Fruit fly (Drosophila melanogaster) whole organism, embryonic: ENCODE results near the gene neb.

ENCODE experiments used
- Blimp-1 ChIP-seq: fragments of 200-800 bp; sonication (Bioruptor generic); optimal IDR thresholded peaks from 3 replicates; lab custom pipeline; 2018; ENCODE audit warnings: missing biosample characterization, missing genetic modification characterization, mild to moderate bottlenecking, moderate library complexity, missing genetic modification reagents
- CG10366 ChIP-seq: fragments of 200-800 bp; sonication (Bioruptor generic); IDR thresholded peaks from 2 replicates; pipeline ENCODE4 v1.3.6; 2022; ENCODE audit warnings: missing biosample characterization, missing genetic modification characterization
- CG10959 ChIP-seq: fragments of 200-800 bp; sonication (Bioruptor generic); IDR thresholded peaks from 2 replicates; pipeline ENCODE4 v1.3.6; 2022; ENCODE audit warnings: missing biosample characterization, missing genetic modification characterization
- CG12744 ChIP-seq: fragments of 200-800 bp; sonication (Bioruptor generic); optimal IDR thresholded peaks from 2 replicates; lab custom pipeline; 2016; ENCODE audit warnings: missing biosample characterization, missing genetic modification characterization
- CG13123 ChIP-seq: fragments of 200-800 bp; sonication (Bioruptor generic); optimal IDR thresholded peaks from 2 replicates; lab custom pipeline; 2016; ENCODE audit warnings: missing biosample characterization, missing genetic modification characterization
- CG15073 ChIP-seq: fragments of 200-800 bp; sonication (Bioruptor generic); optimal IDR thresholded peaks from 2 replicates; lab custom pipeline; 2016; ENCODE audit warnings: missing biosample characterization, missing genetic modification characterization
- CG17328 ChIP-seq: fragments of 200-800 bp; sonication (Bioruptor generic); IDR thresholded peaks from 2 replicates; pipeline ENCODE4 v1.3.6; 2022; ENCODE audit warnings: missing biosample characterization, missing genetic modification characterization
- CG17829 ChIP-seq: fragments of 200-800 bp; optimal IDR thresholded peaks from 2 replicates; lab custom pipeline; 2019; ENCODE audit warnings: missing biosample characterization, mild to moderate bottlenecking, missing genetic modification characterization, moderate library complexity
- CG17912 ChIP-seq: fragments of 200-800 bp; sonication (Bioruptor generic); optimal IDR thresholded peaks from 2 replicates; lab custom pipeline; 2018; ENCODE audit warnings: missing biosample characterization, mild to moderate bottlenecking, missing genetic modification characterization
- CG18599 ChIP-seq: fragments of 200-800 bp; sonication (Bioruptor generic); optimal IDR thresholded peaks from 3 replicates; lab custom pipeline; 2017; ENCODE audit warnings: missing biosample characterization, missing genetic modification characterization, mild to moderate bottlenecking, moderate library complexity, missing genetic modification reagents
- CG2889 ChIP-seq: fragments of 200-800 bp; sonication (Bioruptor generic); IDR thresholded peaks from 3 replicates; pipeline ENCODE4 v1.3.6; 2022; ENCODE audit warnings: missing biosample characterization, missing genetic modification characterization
- CG31441 ChIP-seq: fragments of 200-800 bp; sonication (Bioruptor generic); IDR thresholded peaks from 2 replicates; pipeline ENCODE4 v1.3.6; 2022; ENCODE audit warnings: missing biosample characterization, missing genetic modification characterization
- CG3407 ChIP-seq: fragments of 200-800 bp; sonication (Bioruptor generic); optimal IDR thresholded peaks from 2 replicates; lab custom pipeline; 2018; ENCODE audit warnings: missing biosample characterization, mild to moderate bottlenecking, missing genetic modification characterization
- CG8089 ChIP-seq: fragments of 200-800 bp; sonication (Bioruptor generic); optimal IDR thresholded peaks from 3 replicates; lab custom pipeline; 2016; ENCODE audit warnings: missing biosample characterization, missing genetic modification characterization
- CG9797 ChIP-seq: fragments of 200-800 bp; sonication (Bioruptor generic); optimal IDR thresholded peaks from 3 replicates; lab custom pipeline; 2018; ENCODE audit warnings: missing biosample characterization, mild to moderate bottlenecking, missing genetic modification characterization
- CG9817 ChIP-seq: fragments of 200-800 bp; sonication (Bioruptor generic); optimal IDR thresholded peaks from 2 replicates; lab custom pipeline; 2018; ENCODE audit warnings: missing biosample characterization, mild to moderate bottlenecking, missing genetic modification characterization, moderate library complexity
- CoRest ChIP-seq: fragments of 200-800 bp; sonication (Bioruptor generic); optimal IDR thresholded peaks from 3 replicates; lab custom pipeline; 2018; ENCODE audit warnings: missing biosample characterization, mild to moderate bottlenecking, missing genetic modification characterization, moderate library complexity
- E2f2 ChIP-seq: fragments of 200-800 bp; sonication (Bioruptor generic); IDR thresholded peaks from 2 replicates; pipeline ENCODE4 v1.3.6; 2022; ENCODE audit warnings: missing biosample characterization, missing genetic modification characterization
- GATAe ChIP-seq: fragments of 200-800 bp; sonication (Bioruptor generic); conservative IDR thresholded peaks from 2 replicates; pipeline ENCODE4 v1.3.6; 2022; ENCODE audit warnings: missing biosample characterization, missing genetic modification characterization
- HmgD ChIP-seq: fragments of 200-800 bp; sonication (Bioruptor generic); optimal IDR thresholded peaks from 3 replicates; lab custom pipeline; 2016; ENCODE audit warnings: missing biosample characterization, missing genetic modification characterization
- Hmx ChIP-seq: fragments of 200-800 bp; sonication (Bioruptor generic); optimal IDR thresholded peaks from 2 replicates; lab custom pipeline; 2016; ENCODE audit warnings: missing biosample characterization, missing genetic modification characterization
- MESR4 ChIP-seq: fragments of 200-800 bp; sonication (Bioruptor generic); optimal IDR thresholded peaks from 2 replicates; lab custom pipeline; 2018; ENCODE audit warnings: missing biosample characterization, mild to moderate bottlenecking, missing genetic modification characterization, moderate library complexity
- Mes4 ChIP-seq: fragments of 200-800 bp; sonication (Bioruptor generic); optimal IDR thresholded peaks from 2 replicates; lab custom pipeline; 2016; ENCODE audit warnings: missing biosample characterization, missing genetic modification characterization
- NK7.1 ChIP-seq: fragments of 200-800 bp; sonication (Bioruptor generic); optimal IDR thresholded peaks from 3 replicates; lab custom pipeline; 2016; ENCODE audit warnings: missing biosample characterization, missing genetic modification characterization
- Poxn ChIP-seq: fragments of 200-800 bp; sonication (Bioruptor generic); IDR thresholded peaks from 2 replicates; pipeline ENCODE4 v1.3.6; 2022; ENCODE audit warnings: missing biosample characterization, missing genetic modification characterization
- Side ChIP-seq: fragments of 200-800 bp; sonication (Bioruptor generic); optimal IDR thresholded peaks from 2 replicates; lab custom pipeline; 2016; ENCODE audit warnings: missing biosample characterization, missing genetic modification characterization
- TFAM ChIP-seq: fragments of 200-800 bp; sonication (Bioruptor generic); optimal IDR thresholded peaks from 2 replicates; lab custom pipeline; 2017; ENCODE audit warnings: missing biosample characterization, missing genetic modification characterization, inconsistent platforms
- Taf1 ChIP-seq: fragments of 200-800 bp; sonication (Bioruptor generic); IDR thresholded peaks from 2 replicates; pipeline ENCODE4 v1.3.6; 2022; ENCODE audit warnings: missing biosample characterization, missing genetic modification characterization
- Xrp1 ChIP-seq: fragments of 200-800 bp; sonication (Bioruptor generic); IDR thresholded peaks from 2 replicates; pipeline ENCODE4 v1.3.6; 2022; ENCODE audit warnings: missing biosample characterization, missing genetic modification characterization
- al ChIP-seq: fragments of 200-800 bp; sonication (Bioruptor generic); IDR thresholded peaks from 2 replicates; pipeline ENCODE4 v1.3.6; 2022; ENCODE audit warnings: missing biosample characterization, missing genetic modification characterization
- aop ChIP-seq: fragments of 200-800 bp; sonication (Bioruptor generic); IDR thresholded peaks from 2 replicates; pipeline ENCODE4 v1.3.6; 2022; ENCODE audit warnings: missing biosample characterization, missing genetic modification characterization
- ase ChIP-seq: fragments of 200-800 bp; sonication (Bioruptor generic); IDR thresholded peaks from 3 replicates; pipeline ENCODE4 v1.3.6; 2022; ENCODE audit warnings: missing biosample characterization, missing genetic modification characterization
- bab2 ChIP-seq: fragments of 200-800 bp; sonication (Bioruptor generic); optimal IDR thresholded peaks from 2 replicates; lab custom pipeline; 2016; ENCODE audit warnings: missing biosample characterization, missing genetic modification characterization
- croc ChIP-seq: fragments of 200-800 bp; sonication (Bioruptor generic); conservative IDR thresholded peaks from 3 replicates; pipeline ENCODE4 v1.3.6; 2022; ENCODE audit warnings: missing biosample characterization, missing genetic modification characterization
- dmrt99B ChIP-seq: fragments of 200-800 bp; sonication (Bioruptor generic); optimal IDR thresholded peaks from 2 replicates; lab custom pipeline; 2018; ENCODE audit warnings: missing biosample characterization, mild to moderate bottlenecking, missing genetic modification characterization, moderate library complexity
- fd102C ChIP-seq: fragments of 200-800 bp; sonication (Bioruptor generic); optimal IDR thresholded peaks from 2 replicates; lab custom pipeline; 2018; ENCODE audit warnings: missing biosample characterization, mild to moderate bottlenecking, missing genetic modification characterization, moderate library complexity
- ham ChIP-seq: fragments of 200-800 bp; sonication (Bioruptor generic); IDR thresholded peaks from 2 replicates; pipeline ENCODE4 v1.3.6; 2022; ENCODE audit warnings: missing biosample characterization, missing genetic modification characterization
- hb ChIP-seq: fragments of 200-800 bp; sonication (Bioruptor generic); IDR thresholded peaks from 3 replicates; pipeline ENCODE4 v1.3.6; 2022; ENCODE audit warnings: missing biosample characterization, missing genetic modification characterization; ENCODE audit not compliant: partially characterized antibody
- hbn ChIP-seq: fragments of 200-800 bp; sonication (Bioruptor generic); IDR thresholded peaks from 2 replicates; pipeline ENCODE4 v1.3.6; 2022; ENCODE audit warnings: missing biosample characterization, missing genetic modification characterization; ENCODE audit not compliant: partially characterized antibody
- jumu ChIP-seq: fragments of 200-800 bp; sonication (Bioruptor generic); optimal IDR thresholded peaks from 3 replicates; lab custom pipeline; 2016; ENCODE audit warnings: missing biosample characterization, missing genetic modification characterization
- lab ChIP-seq: fragments of 200-800 bp; sonication (Bioruptor generic); optimal IDR thresholded peaks from 3 replicates; lab custom pipeline; 2017; ENCODE audit warnings: missing biosample characterization, missing genetic modification characterization, mild to moderate bottlenecking, moderate library complexity, missing genetic modification reagents
- pb ChIP-seq: fragments of 200-800 bp; sonication (Bioruptor generic); optimal IDR thresholded peaks from 3 replicates; lab custom pipeline; 2016; ENCODE audit warnings: missing biosample characterization, missing genetic modification characterization
- sens ChIP-seq: fragments of 200-800 bp; sonication (Bioruptor generic); peaks from one replicate; lab custom pipeline; 2016; ENCODE audit warnings: missing biosample characterization, missing genetic modification characterization
- sens-2 ChIP-seq: fragments of 200-800 bp; sonication (Bioruptor generic); IDR thresholded peaks from 2 replicates; pipeline ENCODE4 v1.3.6; 2022; ENCODE audit warnings: missing biosample characterization, missing genetic modification characterization
- so ChIP-seq: fragments of 200-800 bp; sonication (Bioruptor generic); IDR thresholded peaks from 3 replicates; pipeline ENCODE4 v1.3.6; 2022; ENCODE audit warnings: missing biosample characterization, missing genetic modification characterization
- stc ChIP-seq: fragments of 200-800 bp; sonication (Bioruptor generic); IDR thresholded peaks from 2 replicates; pipeline ENCODE4 v1.3.6; 2022; ENCODE audit warnings: missing biosample characterization, missing genetic modification characterization
- stwl ChIP-seq: fragments of 200-800 bp; sonication (Bioruptor generic); optimal IDR thresholded peaks from 3 replicates; lab custom pipeline; 2018; ENCODE audit warnings: missing biosample characterization, mild to moderate bottlenecking, missing genetic modification characterization, moderate library complexity
- tgo ChIP-seq: fragments of 200-800 bp; sonication (Bioruptor generic); IDR thresholded peaks from 3 replicates; pipeline ENCODE4 v1.3.6; 2022; ENCODE audit warnings: missing biosample characterization, missing genetic modification characterization
- twi ChIP-seq: fragments of 200-800 bp; optimal IDR thresholded peaks from 2 replicates; lab custom pipeline; 2019; ENCODE audit warnings: missing biosample characterization, mild to moderate bottlenecking, missing genetic modification characterization, moderate library complexity
- unc-4 ChIP-seq: fragments of 200-800 bp; sonication (Bioruptor generic); IDR thresholded peaks from 2 replicates; pipeline ENCODE4 v1.3.6; 2022; ENCODE audit warnings: missing biosample characterization, missing genetic modification characterization; ENCODE audit not compliant: partially characterized antibody
- usp ChIP-seq: fragments of >200 bp; optimal IDR thresholded peaks from 2 replicates; lab custom pipeline; 2017; ENCODE audit warnings: missing biosample characterization, missing genetic modification characterization

neb gene

DNA sequence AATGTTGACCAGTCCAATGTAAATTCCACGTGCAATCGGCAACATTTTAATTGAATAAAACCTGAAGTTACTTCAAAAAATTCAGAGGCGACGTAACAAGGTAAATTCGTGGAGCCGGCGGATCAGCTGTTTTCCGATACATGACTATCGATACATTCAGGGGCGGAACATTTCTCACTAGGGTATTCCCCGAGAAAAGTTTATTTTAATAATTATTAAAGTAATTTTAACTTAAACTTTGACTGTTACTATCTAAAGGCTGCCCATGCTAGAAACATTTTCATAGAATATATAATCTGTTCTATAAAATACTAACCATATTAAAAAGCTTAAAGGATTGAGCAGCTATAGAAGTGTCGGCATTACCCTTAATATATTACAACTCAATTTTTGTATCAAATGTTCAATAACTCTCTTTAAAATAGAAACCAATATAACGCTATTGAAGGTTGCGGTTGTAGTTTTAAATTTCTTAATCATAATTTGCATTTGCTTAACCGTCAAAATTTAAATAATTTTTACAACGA lies 21.6 kb downstream of the neb start, which contains the start of the genes mRpS18B and Kua:
Gene mRpS18B (minus strand): TSS at position 149 of the 527 bp plus-strand sequence.
Gene Kua (plus strand): TSS at position 477 of the 527 bp plus-strand sequence.
- TF ChIP-seq unc-4 (GFP tag; lab: Robert Waterston, UW) (peak; percentile 58), dmrt99B (tag; lab: Kevin White, UChicago) (peak; percentile 62), al (peak; percentile 42; the same call in 1 of the 2 replicates), sens (GFP tag; lab: Kevin White, UChicago) (peak; percentile 90), CG12744 (no peak), CG31441 (GFP tag; lab: Robert Waterston, UW) (peak; percentile 64), Poxn (no peak), CoRest (tag; lab: Kevin White, UChicago) (peak; percentile 83), tgo (GFP tag; lab: Robert Waterston, UW) (peak; percentile 46; the same call in 1 of the 3 replicates), fd102C (GFP tag; lab: Kevin White, UChicago) (no peak), croc (GFP tag; lab: Robert Waterston, UW) (no peak), usp (GFP tag; lab: Kevin White, UChicago) (no peak), hbn (GFP tag; lab: Robert Waterston, UW) (peak; percentile 50), stc (peak; percentile 23; the same call in 1 of the 2 replicates), MESR4 (peak; percentile 40), hb (GFP tag; lab: Robert Waterston, UW) (no peak), NK7.1 (GFP tag; lab: Kevin White, UChicago) (no peak), CG9797 (GFP tag; lab: Kevin White, UChicago) (no peak), CG3407 (GFP tag; lab: Kevin White, UChicago) (peak; percentile 7), stwl (tag; lab: Kevin White, UChicago) (no peak), CG9817 (tag; lab: Kevin White, UChicago) (peak; percentile 57), CG17328 (GFP tag; lab: Robert Waterston, UW) (no peak), CG17912 (no peak), bab2 (GFP tag; lab: Kevin White, UChicago) (no peak), ham (GFP tag; lab: Robert Waterston, UW) (no peak), so (GFP tag; lab: Robert Waterston, UW) (no peak), CG18599 (GFP tag; lab: Kevin White, UChicago) (peak; percentile 51), CG10959 (no peak), aop (GFP tag; lab: Robert Waterston, UW) (no peak), CG17829 (tag; lab: Kevin White, UChicago) (peak; percentile 63), lab (GFP tag; lab: Kevin White, UChicago) (peak; percentile 57), Xrp1 (GFP tag; lab: Robert Waterston, UW) (peak; percentile 53; the same call in 1 of the 2 replicates), CG15073 (GFP tag; lab: Kevin White, UChicago) (no peak), pb (GFP tag; lab: Kevin White, UChicago) (no peak), CG2889 (GFP tag; lab: Robert Waterston, UW) (0 out of 3 replicates have a peak, but pooled peaks have one; percentile 22), Hmx (GFP tag; lab: Kevin White, UChicago) (no peak), sens-2 (0 out of 2 replicates have a peak, but pooled peaks have one; percentile 31), Taf1 (GFP tag; lab: Robert Waterston, UW) (no peak), CG10366 (peak; percentile 31; the same call in 1 of the 2 replicates), ase (GFP tag; lab: Robert Waterston, UW) (no peak), Mes4 (GFP tag; lab: Kevin White, UChicago) (no peak), CG13123 (no peak), TFAM (GFP tag; lab: Kevin White, UChicago) (no peak), E2f2 (GFP tag; lab: Robert Waterston, UW) (0 out of 2 replicates have a peak, but pooled peaks have one; percentile 23), CG8089 (no peak), GATAe (GFP tag; lab: Robert Waterston, UW) (no peak), twi (tag; lab: Kevin White, UChicago) (no peak), Side (no peak), Blimp-1 (GFP tag; lab: Kevin White, UChicago) (peak; percentile 54), HmgD (GFP tag; lab: Kevin White, UChicago) (no peak), jumu (GFP tag; lab: Kevin White, UChicago) (no peak)
